Worm (Caenorhabditis elegans): Measurements from ENCODE around the gene natc-1.

natc-1 gene

ce11 chrV:8499407-8499806 lies 37.2 kb downstream of the natc-1 start (continued):
- TF ChIP-seq egrh-3 (GFP tag; IDR thresholded peaks at IDR 0.05) (no peak), lir-1 (GFP tag; conservative IDR thresholded peaks at IDR 0.05) (no peak), athp-1 (tag; optimal IDR thresholded peaks at IDR 0.05) (peak; percentile 21), Y79H2A.3 (GFP tag; conservative IDR thresholded peaks at IDR 0.05) (no peak), Y67H2A.10 (GFP tag; conservative IDR thresholded peaks at IDR 0.05) (no peak), sptf-2 (GFP tag; optimal IDR thresholded peaks at IDR 0.05) (peak; percentile 55), zim-3 (tag; optimal IDR thresholded peaks at IDR 0.05) (no peak), bed-1 (GFP tag; IDR thresholded peaks at IDR 0.05) (no peak), lsl-1 (GFP tag; optimal IDR thresholded peaks at IDR 0.05) (peak; percentile 43), F22D6.2 (tag; optimal IDR thresholded peaks at IDR 0.05) (no peak), C17E4.6 (GFP tag; IDR thresholded peaks at IDR 0.05) (no peak), Y95B8A.8 (GFP tag; IDR thresholded peaks at IDR 0.05) (0 out of 2 replicates have a peak, but pooled peaks have one; percentile 40), ztf-25 (GFP tag; IDR thresholded peaks at IDR 0.05) (0 out of 2 replicates have a peak, but pooled peaks have one; percentile 59), atf-7 (tag; optimal IDR thresholded peaks at IDR 0.05) (no peak), F10E7.11 (tag; optimal IDR thresholded peaks at IDR 0.05) (no peak), lin-35 (GFP tag; optimal IDR thresholded peaks at IDR 0.05) (no peak), efl-1 (GFP tag; optimal IDR thresholded peaks at IDR 0.05) (no peak), T07F8.4 (tag; optimal IDR thresholded peaks at IDR 0.05) (no peak), rcor-1 (GFP tag; IDR thresholded peaks at IDR 0.05) (peak; percentile 36; the same call in 1 of the 2 replicates), lin-40 (tag; optimal IDR thresholded peaks at IDR 0.05) (no peak), sdz-38 (tag; optimal IDR thresholded peaks at IDR 0.05) (no peak), pbrm-1 (GFP tag; IDR thresholded peaks at IDR 0.05) (peak; percentile 39; the same call in 1 of the 2 replicates), K11D2.4 (GFP tag; IDR thresholded peaks at IDR 0.05) (no peak), B0019.2 (GFP tag; conservative IDR thresholded peaks at IDR 0.05) (no peak), T26A5.8 (tag; optimal IDR thresholded peaks at IDR 0.05) (no peak), mel-28 (tag; optimal IDR thresholded peaks at IDR 0.05; ENCODE audit: borderline replicate concordance) (no peak), aptf-3 (GFP tag; IDR thresholded peaks at IDR 0.05) (no peak), hsf-1 (GFP tag; IDR thresholded peaks at IDR 0.05) (peak; percentile 50; the same call in 1 of the 2 replicates), ztf-28 (GFP tag; IDR thresholded peaks at IDR 0.05) (no peak), F57C9.4 (tag; optimal IDR thresholded peaks at IDR 0.05) (no peak), him-1 (tag; optimal IDR thresholded peaks at IDR 0.05) (peak; percentile 75), snpc-1.1 (tag; optimal IDR thresholded peaks at IDR 0.05; ENCODE audit: insufficient read depth) (peak; percentile 84), dpl-1 (GFP tag; optimal IDR thresholded peaks at IDR 0.05) (no peak), nhr-120 (GFP tag; IDR thresholded peaks at IDR 0.05) (no peak), snpc-1.3 (tag; optimal IDR thresholded peaks at IDR 0.05; ENCODE audit: insufficient read depth) (peak; percentile 19), nhr-90 (tag; optimal IDR thresholded peaks at IDR 0.05) (peak; percentile 71), ets-4 (GFP tag; optimal IDR thresholded peaks at IDR 0.05) (no peak), tlf-1 (GFP tag; optimal IDR thresholded peaks at IDR 0.05) (no peak), ztf-22 (GFP tag; optimal IDR thresholded peaks at IDR 0.05) (peak; percentile 8), F52B5.7 (tag; optimal IDR thresholded peaks at IDR 0.05) (no peak), pha-4 (tag; optimal IDR thresholded peaks at IDR 0.05) (no peak), ceh-100 (GFP tag; IDR thresholded peaks at IDR 0.05) (no peak), madf-10 (tag; optimal IDR thresholded peaks at IDR 0.05) (no peak), madf-6 (GFP tag; IDR thresholded peaks at IDR 0.05) (peak; percentile 51; the same call in 1 of the 2 replicates), ceh-40 (GFP tag; IDR thresholded peaks at IDR 0.05) (no peak), akir-1 (GFP tag; optimal IDR thresholded peaks at IDR 0.05) (no peak), mes-4 (tag; optimal IDR thresholded peaks at IDR 0.05) (peak; percentile 19), hmg-20 (GFP tag; IDR thresholded peaks at IDR 0.05) (no peak), lsy-27 (tag; optimal IDR thresholded peaks at IDR 0.05; ENCODE audit: borderline replicate concordance, insufficient read depth) (no peak)

Data from whole organism, young adult.